Worm (Caenorhabditis elegans) whole organism, L4 larva: Measurements from ENCODE around the gene clec-171.

ENCODE experiments used
- D1046.2 ChIP-seq: fragments of 200-800 bp; sonication (Bioruptor generic); IDR thresholded peaks from 2 replicates; pipeline ENCODE4 v1.3.6; 2022; ENCODE audit warnings: missing genetic modification characterization, missing compliant biosample characterization
- F26F4.8 ChIP-seq: fragments of 200-800 bp; sonication (Bioruptor generic); conservative IDR thresholded peaks from 2 replicates; pipeline ENCODE4 v1.3.6; 2022; ENCODE audit warnings: missing genetic modification characterization, missing compliant biosample characterization
- F37D6.2 ChIP-seq: sonication (generic microtip); optimal IDR thresholded peaks from 2 replicates; lab custom pipeline; 2016; ENCODE audit warnings: mild to moderate bottlenecking, missing genetic modification characterization, missing compliant biosample characterization
- F44E2.7 ChIP-seq: fragments of 200-800 bp; sonication (Bioruptor generic); IDR thresholded peaks from 2 replicates; pipeline ENCODE4 v2.1.2; 2022; ENCODE audit warnings: missing genetic modification characterization, missing compliant biosample characterization
- T20F7.1 ChIP-seq: fragments of 200-800 bp; sonication (Bioruptor generic); optimal IDR thresholded peaks from 2 replicates; lab custom pipeline; 2018; ENCODE audit warnings: mild to moderate bottlenecking, missing genetic modification characterization, missing compliant biosample characterization
- T26A8.4 ChIP-seq: fragments of 200-800 bp; sonication (Bioruptor generic); IDR thresholded peaks from 2 replicates; pipeline ENCODE4 v1.3.6; 2022; ENCODE audit warnings: missing genetic modification characterization, missing compliant biosample characterization
- Y5F2A.4 ChIP-seq: fragments of 200-800 bp; sonication (Bioruptor generic); optimal IDR thresholded peaks from 2 replicates; lab custom pipeline; 2018; ENCODE audit warnings: mild to moderate bottlenecking, missing genetic modification characterization, missing compliant biosample characterization
- Y75B8A.6 ChIP-seq: fragments of 200-800 bp; sonication (Bioruptor generic); IDR thresholded peaks from 2 replicates; pipeline ENCODE4 v1.3.6; 2022; ENCODE audit warnings: missing genetic modification reagents, missing genetic modification characterization, missing compliant biosample characterization
- arid-1 ChIP-seq: fragments of 200-800 bp; sonication (Bioruptor generic); conservative IDR thresholded peaks from 2 replicates; pipeline ENCODE4 v1.3.6; 2022; ENCODE audit warnings: missing genetic modification reagents, missing genetic modification characterization, missing compliant biosample characterization
- attf-4 ChIP-seq: sonication (generic microtip); optimal IDR thresholded peaks from 3 replicates; lab custom pipeline; 2017; ENCODE audit warnings: missing biosample characterization, missing genetic modification characterization
- ceh-28 ChIP-seq: fragments of 150-350 bp; optimal IDR thresholded peaks from 2 replicates; lab custom pipeline; 2014; ENCODE audit warnings: missing biosample characterization, missing genetic modification reagents, missing genetic modification characterization
- ceh-32 ChIP-seq: sonication (generic microtip); optimal IDR thresholded peaks from 2 replicates; lab custom pipeline; 2016; ENCODE audit warnings: mild to moderate bottlenecking, missing genetic modification characterization, missing compliant biosample characterization; ENCODE audit not compliant: poor library complexity
- ceh-44 ChIP-seq: fragments of 200-800 bp; sonication (Bioruptor generic); IDR thresholded peaks from 2 replicates; pipeline ENCODE4 v1.3.6; 2022; ENCODE audit warnings: missing genetic modification reagents, missing genetic modification characterization, missing compliant biosample characterization
- ceh-62 ChIP-seq: sonication (generic microtip); optimal IDR thresholded peaks from 2 replicates; lab custom pipeline; 2017; ENCODE audit warnings: missing biosample characterization, missing genetic modification characterization
- daf-12 ChIP-seq: fragments of 150-350 bp; optimal IDR thresholded peaks from 2 replicates; lab custom pipeline; 2014; ENCODE audit warnings: missing biosample characterization, missing genetic modification reagents, missing genetic modification characterization
- daf-16 ChIP-seq, 3 experiments: sonication (generic microtip); optimal IDR thresholded peaks; 2 replicates each; lab custom pipeline; 2016 to 2017; ENCODE audit warnings: missing genetic modification characterization in 3 of 3, missing genetic modification reagents in 3 of 3, mild to moderate bottlenecking in 2 of 3, missing compliant biosample characterization in 2 of 3, missing biosample characterization in 1 of 3, moderate library complexity in 1 of 3
- dmd-6 ChIP-seq: fragments of 200-800 bp; sonication (Bioruptor generic); IDR thresholded peaks from 2 replicates; pipeline ENCODE4 v1.3.6; 2022; ENCODE audit warnings: missing genetic modification reagents, missing genetic modification characterization, missing compliant biosample characterization
- dmd-8 ChIP-seq: fragments of 200-800 bp; sonication (Bioruptor generic); IDR thresholded peaks from 2 replicates; pipeline ENCODE4 v1.3.6; 2022; ENCODE audit warnings: missing genetic modification characterization, missing compliant biosample characterization
- dve-1 ChIP-seq: sonication (generic microtip); optimal IDR thresholded peaks from 2 replicates; lab custom pipeline; 2017; ENCODE audit warnings: antibody characterized with exemption, mild to moderate bottlenecking, missing genetic modification characterization, missing compliant biosample characterization; ENCODE audit not compliant: insufficient read depth
- egl-43 ChIP-seq: fragments of 200-800 bp; sonication (Bioruptor generic); IDR thresholded peaks from 2 replicates; pipeline ENCODE4 v1.3.6; 2022; ENCODE audit warnings: missing genetic modification reagents, missing genetic modification characterization, missing compliant biosample characterization
- gei-8 ChIP-seq: fragments of 200-800 bp; sonication (Bioruptor generic); optimal IDR thresholded peaks from 2 replicates; lab custom pipeline; 2018; ENCODE audit warnings: mild to moderate bottlenecking, missing genetic modification characterization, missing compliant biosample characterization
- hif-1 ChIP-seq, 2 experiments: sonication (generic microtip); optimal IDR thresholded peaks; 2 replicates each; lab custom pipeline; 2016 to 2017; ENCODE audit warnings: missing compliant biosample characterization in 2 of 2, missing genetic modification characterization in 2 of 2, missing genetic modification reagents in 2 of 2, missing genotype in 2 of 2, mild to moderate bottlenecking in 1 of 2
- hlh-11 ChIP-seq: fragments of 200-800 bp; sonication (Bioruptor generic); optimal IDR thresholded peaks from 2 replicates; lab custom pipeline; 2018; ENCODE audit warnings: mild to moderate bottlenecking, missing genetic modification characterization, missing compliant biosample characterization
- lim-7 ChIP-seq: fragments of 200-800 bp; sonication (Bioruptor generic); IDR thresholded peaks from 2 replicates; pipeline ENCODE4 v1.3.6; 2022; ENCODE audit warnings: missing genetic modification characterization, missing compliant biosample characterization
- lin-38 ChIP-seq: fragments of 200-800 bp; sonication (Bioruptor generic); IDR thresholded peaks from 2 replicates; pipeline ENCODE4 v1.3.6; 2022; ENCODE audit warnings: missing genetic modification reagents, missing genetic modification characterization, missing compliant biosample characterization
- lsy-2 ChIP-seq, 2 experiments: fragments of 150-350 bp in 1 of 2; sonication (generic microtip) in 1 of 2; optimal IDR thresholded peaks; 2 replicates each; lab custom pipeline; 2014 to 2017; ENCODE audit warnings: missing biosample characterization in 2 of 2, missing genetic modification characterization in 2 of 2
- madf-9 ChIP-seq: fragments of 200-800 bp; sonication (Bioruptor generic); conservative IDR thresholded peaks from 2 replicates; pipeline ENCODE4 v1.3.6; 2022; ENCODE audit warnings: missing genetic modification reagents, missing genetic modification characterization, missing compliant biosample characterization
- mdt-29 ChIP-seq: fragments of 200-800 bp; sonication (Bioruptor generic); IDR thresholded peaks from 2 replicates; pipeline ENCODE4 v1.3.6; 2022; ENCODE audit warnings: missing genetic modification reagents, missing genetic modification characterization, missing compliant biosample characterization
- nhr-10 ChIP-seq: fragments of 150-350 bp; optimal IDR thresholded peaks from 2 replicates; lab custom pipeline; 2014; ENCODE audit warnings: missing biosample characterization, missing genetic modification characterization
- nhr-11 ChIP-seq: fragments of 150-350 bp; optimal IDR thresholded peaks from 2 replicates; lab custom pipeline; 2014; ENCODE audit warnings: missing biosample characterization, missing genetic modification characterization
- nhr-41 ChIP-seq: fragments of 200-800 bp; sonication (Bioruptor generic); IDR thresholded peaks from 2 replicates; pipeline ENCODE4 v1.3.6; 2022; ENCODE audit warnings: missing genetic modification reagents, missing genetic modification characterization, missing compliant biosample characterization
- pha-4 ChIP-seq, 2 experiments: fragments of 150-350 bp in 1 of 2; fragments of 200-800 bp in 1 of 2; sonication (Bioruptor generic) in 1 of 2; IDR thresholded peaks in 1 of 2; optimal IDR thresholded peaks in 1 of 2; 2 replicates each; pipeline versions ENCODE4 v1.3.6 to Lab custom; 2014 to 2022; ENCODE audit warnings: missing genetic modification characterization in 2 of 2, missing genetic modification reagents in 2 of 2, missing biosample characterization in 1 of 2, missing compliant biosample characterization in 1 of 2
- rbr-2 ChIP-seq: sonication (generic microtip); optimal IDR thresholded peaks from 2 replicates; lab custom pipeline; 2016; ENCODE audit warnings: missing genotype, missing genetic modification characterization, missing compliant biosample characterization
- set-16 ChIP-seq: fragments of 200-800 bp; sonication (Bioruptor generic); IDR thresholded peaks from 2 replicates; pipeline ENCODE4 v1.3.6; 2022; ENCODE audit warnings: missing genetic modification reagents, missing genetic modification characterization, missing compliant biosample characterization
- snpc-4 ChIP-seq: fragments of 150-350 bp; optimal IDR thresholded peaks from 2 replicates; lab custom pipeline; 2014; ENCODE audit warnings: missing biosample characterization, missing genetic modification characterization
- spr-3 ChIP-seq: fragments of 200-800 bp; sonication (Bioruptor generic); optimal IDR thresholded peaks from 2 replicates; lab custom pipeline; 2018; ENCODE audit warnings: mild to moderate bottlenecking, missing genetic modification characterization, missing compliant biosample characterization
- unc-130 ChIP-seq: sonication (generic microtip); optimal IDR thresholded peaks from 2 replicates; lab custom pipeline; 2016; ENCODE audit warnings: missing genetic modification reagents, missing genetic modification characterization, missing compliant biosample characterization
- unc-62 ChIP-seq, 3 experiments: fragments of 150-350 bp in 1 of 3; sonication (generic microtip); optimal IDR thresholded peaks in 2 of 3; peaks in 1 of 3; 1 replicate in 1 of 3; 2 replicates in 2 of 3; lab custom pipeline; 2014 to 2017; ENCODE audit warnings: missing biosample characterization in 3 of 3, missing genetic modification characterization in 3 of 3, missing genetic modification reagents in 3 of 3, missing genotype in 1 of 3
- vab-7 ChIP-seq: fragments of 200-800 bp; sonication (Bioruptor generic); IDR thresholded peaks from 2 replicates; pipeline ENCODE4 v1.3.6; 2022; ENCODE audit warnings: missing genetic modification reagents, missing genetic modification characterization, missing compliant biosample characterization
- zip-11 ChIP-seq: fragments of 200-800 bp; sonication (Bioruptor generic); IDR thresholded peaks from 2 replicates; pipeline ENCODE4 v1.3.6; 2022; ENCODE audit warnings: missing genetic modification characterization, missing compliant biosample characterization

Gene clec-171

DNA sequence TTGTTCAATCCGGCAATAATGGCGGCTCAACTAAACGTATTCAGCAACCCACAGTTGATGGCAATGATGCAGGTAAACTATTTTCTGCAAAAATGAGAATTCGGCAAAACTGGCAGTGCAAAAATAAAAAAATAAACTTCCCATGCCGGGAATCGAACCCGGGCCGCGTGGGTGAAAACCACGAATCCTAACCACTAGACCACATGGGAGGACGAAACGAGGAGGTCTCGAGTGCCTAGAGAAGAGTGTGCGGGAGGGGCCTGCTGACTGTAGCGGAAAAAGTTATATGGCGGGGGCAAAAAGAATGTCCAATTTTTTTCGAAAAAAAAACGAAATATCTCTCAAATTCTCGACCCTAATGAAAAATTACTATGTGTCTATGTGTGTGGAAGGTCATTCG, 39.1 kb downstream of the clec-171 start (continued):
- TF ChIP-seq spr-3 (GFP tag; lab: Kevin White, UChicago) (no peak), nhr-11 (no peak), dve-1 (tag; lab: Kevin White, UChicago) (peak; percentile 38), arid-1 (peak; percentile 64), D1046.2 (peak; percentile 74; the same call in 1 of the 2 replicates), dmd-8 (peak; percentile 81; the same call in 1 of the 2 replicates), nhr-41 (GFP tag; lab: Robert Waterston, UW) (peak; percentile 69), mdt-29 (GFP tag; lab: Robert Waterston, UW) (peak; percentile 48), T26A8.4 (GFP tag; lab: Robert Waterston, UW) (peak; percentile 19; the same call in 1 of the 2 replicates), unc-130 (GFP tag; lab: Kevin White, UChicago) (no peak), ceh-28 (tag; lab: Kevin White, UChicago) (no peak), pha-4 (GFP tag; IDR thresholded peaks at IDR 0.05; lab: Robert Waterston, UW) (peak; percentile 68), pha-4 (tag; optimal IDR thresholded peaks at IDR 0.05; lab: Kevin White, UChicago) (no peak), vab-7 (GFP tag; lab: Robert Waterston, UW) (peak; percentile 83), dmd-6 (GFP tag; lab: Robert Waterston, UW) (peak; percentile 62), egl-43 (GFP tag; lab: Robert Waterston, UW) (peak; percentile 85), Y75B8A.6 (GFP tag; lab: Robert Waterston, UW) (no peak), gei-8 (GFP tag; lab: Kevin White, UChicago) (no peak), daf-12 (tag; lab: Kevin White, UChicago) (no peak), F26F4.8 (GFP tag; lab: Robert Waterston, UW) (0 out of 2 replicates have a peak, but pooled peaks have one; percentile 50), F44E2.7 (GFP tag; lab: Robert Waterston, UW) (no peak), hlh-11 (peak; percentile 45), set-16 (GFP tag; lab: Robert Waterston, UW) (peak; percentile 47; the same call in 1 of the 2 replicates), madf-9 (peak; percentile 80), F37D6.2 (tag; lab: Kevin White, UChicago) (no peak), nhr-10 (no peak), Y5F2A.4 (GFP tag; lab: Kevin White, UChicago) (peak; percentile 5), lin-38 (GFP tag; lab: Robert Waterston, UW) (peak; percentile 65), lim-7 (GFP tag; lab: Robert Waterston, UW) (peak; percentile 86), ceh-44 (0 out of 2 replicates have a peak, but pooled peaks have one; percentile 26)

DNA sequence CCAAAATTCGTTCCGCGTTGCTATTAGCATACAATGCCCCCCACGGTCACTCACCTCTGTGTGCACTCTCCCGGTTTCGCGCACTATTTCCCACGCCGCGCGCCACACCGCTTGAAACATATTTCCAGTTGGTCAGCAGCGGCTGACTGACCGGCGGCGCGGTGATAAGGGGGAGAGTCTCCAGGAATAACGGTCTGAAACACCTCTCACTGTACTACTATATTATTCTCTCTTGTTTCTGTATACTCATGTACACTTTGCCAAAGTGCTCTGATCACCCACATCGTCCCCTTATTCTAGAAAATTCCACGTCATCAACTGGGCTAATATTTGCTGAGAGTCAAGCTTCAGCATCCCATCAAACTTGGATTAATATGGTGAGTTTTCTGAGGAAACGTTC, 41.3 kb downstream of the clec-171 start, which contains the start of gene nhr-41:
nhr-41 (plus strand) TSS at position 301 of the 400 bp plus-strand sequence.
- no peak for TF ChIP-seq attf-4
- TF ChIP-seq ceh-62 (tag; lab: Kevin White, UChicago): no peak
- TF ChIP-seq daf-16 (GFP tag; optimal IDR thresholded peaks at IDR 0.05; lab: Kevin White, UChicago): no peak
- peak; percentile 4 for TF ChIP-seq daf-16 (tag; optimal IDR thresholded peaks at IDR 0.05; lab: Kevin White, UChicago)
- no peak for TF ChIP-seq lsy-2 (tag; optimal IDR thresholded peaks at IDR 0.05; lab: Kevin White, UChicago)
- peak; percentile 38; the same call in 1 of the 2 replicates for TF ChIP-seq set-16 (GFP tag; lab: Robert Waterston, UW)
- TF ChIP-seq spr-3 (GFP tag; lab: Kevin White, UChicago): no peak
- peak; percentile 33 for TF ChIP-seq hlh-11
- no peak for TF ChIP-seq T20F7.1
- no peak for TF ChIP-seq pha-4 (GFP tag; IDR thresholded peaks at IDR 0.05; lab: Robert Waterston, UW)
- TF ChIP-seq pha-4 (tag; optimal IDR thresholded peaks at IDR 0.05; lab: Kevin White, UChicago): no peak
- no peak for TF ChIP-seq zip-11 (GFP tag; lab: Robert Waterston, UW)
- TF ChIP-seq hif-1 (tag; optimal IDR thresholded peaks at IDR 0.05; lab: Kevin White, UChicago): no peak
- no peak for TF ChIP-seq unc-62 (GFP tag; optimal IDR thresholded peaks at IDR 0.05 in 1 of 2; lab: Kevin White, UChicago)
- no peak for TF ChIP-seq unc-62 (tag; optimal IDR thresholded peaks at IDR 0.05; lab: Kevin White, UChicago)
- TF ChIP-seq F37D6.2 (tag; lab: Kevin White, UChicago): no peak
- TF ChIP-seq snpc-4: no peak
- no peak for TF ChIP-seq dmd-6 (GFP tag; lab: Robert Waterston, UW)
- TF ChIP-seq ceh-32 (tag; lab: Kevin White, UChicago): no peak
- no peak for TF ChIP-seq unc-130 (GFP tag; lab: Kevin White, UChicago)
- TF ChIP-seq rbr-2 (tag; lab: Kevin White, UChicago): no peak
